Fruit fly (Drosophila melanogaster) whole organism, wandering third instar larva: ENCODE measurements around the gene Rsod.

Source experiments
- Dif ChIP-seq: fragments of 200-275, 200-300 bp; sonication (Bioruptor generic); optimal IDR thresholded peaks from 2 replicates; lab custom pipeline; 2018; ENCODE audit warnings: missing biosample characterization, missing genetic modification characterization; ENCODE audit not compliant: partially characterized antibody
- Hr78 ChIP-seq: fragments of >200 bp; optimal IDR thresholded peaks from 2 replicates; lab custom pipeline; 2017; ENCODE audit warnings: missing biosample characterization, missing genetic modification characterization
- Jra ChIP-seq: sonication (Bioruptor generic); optimal IDR thresholded peaks from 2 replicates; lab custom pipeline; 2016; ENCODE audit warnings: missing biosample characterization, missing genetic modification characterization
- Rel ChIP-seq, 2 experiments: fragments of 200-800 bp; sonication (Bioruptor generic) in 1 of 2; optimal IDR thresholded peaks; 2 replicates in 1 of 2; 3 replicates in 1 of 2; lab custom pipeline; 2016 to 2019; ENCODE audit warnings: mild to moderate bottlenecking in 2 of 2, missing biosample characterization in 2 of 2, missing genetic modification characterization in 2 of 2, moderate library complexity in 1 of 2
- Sp1 ChIP-seq: fragments of 200-800 bp; sonication (Bioruptor generic); optimal IDR thresholded peaks from 3 replicates; lab custom pipeline; 2019; ENCODE audit warnings: missing biosample characterization, mild to moderate bottlenecking, missing genetic modification characterization, moderate library complexity
- br ChIP-seq: fragments of 200-800 bp; sonication (Bioruptor generic); optimal IDR thresholded peaks from 2 replicates; lab custom pipeline; 2016; ENCODE audit warnings: missing biosample characterization, missing genetic modification characterization
- fru ChIP-seq: fragments of 200-800 bp; sonication (Bioruptor generic); optimal IDR thresholded peaks from 3 replicates; lab custom pipeline; 2016; ENCODE audit warnings: missing biosample characterization, mild to moderate bottlenecking, missing genetic modification characterization
- jim ChIP-seq: fragments of 175-275, 200-325 bp; sonication (Bioruptor generic); optimal IDR thresholded peaks from 2 replicates; lab custom pipeline; 2016; ENCODE audit warnings: missing biosample characterization, mild to moderate bottlenecking, missing genetic modification characterization
- lola ChIP-seq: fragments of >200 bp; optimal IDR thresholded peaks from 2 replicates; lab custom pipeline; 2017; ENCODE audit warnings: missing biosample characterization, missing genetic modification characterization
- sv ChIP-seq: fragments of 200-800 bp; sonication (Bioruptor generic); optimal IDR thresholded peaks from 3 replicates; lab custom pipeline; 2016; ENCODE audit warnings: missing biosample characterization, missing genetic modification characterization
- usp ChIP-seq: fragments of >200 bp; optimal IDR thresholded peaks from 2 replicates; lab custom pipeline; 2017; ENCODE audit warnings: missing biosample characterization, missing genetic modification characterization

DNA sequence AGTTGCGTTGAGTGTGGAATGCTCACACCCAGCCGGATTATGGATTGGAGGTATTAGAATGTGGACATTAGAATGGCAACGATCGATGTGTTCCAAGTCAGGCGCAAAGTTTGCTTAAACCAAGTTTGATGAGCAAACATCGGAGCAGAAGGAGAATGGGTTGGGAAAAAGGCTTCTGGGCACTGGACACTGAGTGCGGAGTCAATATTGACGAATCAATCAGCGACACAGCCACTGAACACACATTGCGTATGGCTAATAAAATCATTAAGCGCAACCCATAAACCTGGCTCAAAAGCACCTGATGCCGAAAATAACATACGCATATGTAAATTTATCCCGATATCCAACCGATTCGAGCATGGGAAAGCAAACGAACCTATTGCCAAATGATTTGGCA is 22.8 kb upstream of the Rsod start:
- TF ChIP-seq Hr78 (no peak), fru (no peak), jim (GFP tag; lab: Kevin White, UChicago) (no peak), usp (GFP tag; lab: Kevin White, UChicago) (no peak), sv (GFP tag; lab: Kevin White, UChicago) (no peak), Jra (no peak), br (GFP tag; lab: Kevin White, UChicago) (no peak), Rel (GFP tag; optimal IDR thresholded peaks at IDR 0.05; lab: Kevin White, UChicago) (no peak), Rel (tag; optimal IDR thresholded peaks at IDR 0.05; lab: Kevin White, UChicago) (no peak), Dif (no peak), Sp1 (GFP tag; lab: Kevin White, UChicago) (no peak), lola (GFP tag; lab: Kevin White, UChicago) (no peak)
